Worm (Caenorhabditis elegans): ENCODE measurements around the gene grl-8.

grl-8 gene

DNA sequence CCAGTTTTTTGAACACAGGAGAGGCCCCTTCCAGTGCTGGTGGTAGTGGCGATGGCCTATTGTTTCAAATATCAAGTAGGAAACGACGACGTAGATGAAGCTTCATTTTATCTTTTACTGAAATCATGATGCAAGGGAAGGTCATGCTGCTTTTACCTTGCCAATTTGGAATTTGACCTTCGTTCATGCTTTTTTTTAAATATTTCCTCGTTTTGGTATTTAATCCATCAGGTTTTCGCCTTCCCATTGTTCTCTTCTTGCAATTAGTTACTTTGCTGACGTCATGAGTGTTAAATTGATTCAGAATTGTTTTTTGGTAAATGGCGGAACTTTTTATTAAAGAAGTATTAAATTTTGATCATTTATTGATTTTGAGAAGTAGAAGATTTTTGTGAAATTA, 3.2 kb upstream of the grl-8 start:
- no peak for TF ChIP-seq hmg-1.1 (GFP tag; IDR thresholded peaks at IDR 0.05)
- TF ChIP-seq Y75B8A.6 (GFP tag; IDR thresholded peaks at IDR 0.05), result no peak
- TF ChIP-seq unc-62 (GFP tag; optimal IDR thresholded peaks at IDR 0.05 in 1 of 2), result peak in 1 of 2 experiments; percentile 41
- no peak for TF ChIP-seq unc-62 (tag; optimal IDR thresholded peaks at IDR 0.05)
- TF ChIP-seq nhr-25 (tag; optimal IDR thresholded peaks at IDR 0.05; ENCODE audit: borderline replicate concordance, insufficient read depth), result peak; percentile 0

DNA sequence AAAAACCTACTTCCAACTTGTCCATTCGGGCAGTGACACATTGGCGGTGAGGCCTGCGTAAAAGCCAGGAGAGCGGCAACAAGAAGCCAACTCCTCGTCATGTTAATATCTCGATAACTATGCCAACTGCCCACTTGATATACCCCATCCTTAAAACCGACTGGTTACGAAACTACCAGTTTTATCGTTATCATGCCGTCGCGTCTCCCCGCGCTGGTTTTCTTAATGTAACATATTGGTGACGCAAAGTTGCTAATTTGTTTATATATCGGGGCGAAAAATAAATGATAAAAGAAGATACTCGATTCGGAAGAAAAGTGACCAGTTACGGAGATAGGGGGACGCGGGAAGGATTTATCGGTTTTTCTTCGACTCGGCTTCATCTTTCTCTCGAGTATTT, 1.3 kb downstream of the grl-8 start, which contains the start of gene grl-9:
TSS of gene grl-9 (minus strand) at position 101 of the 400 bp plus-strand sequence.
- TF ChIP-seq nhr-6 (tag; optimal IDR thresholded peaks at IDR 0.05) (no peak), daf-12 (tag; optimal IDR thresholded peaks at IDR 0.05) (no peak), aha-1 (tag) (peak; percentile 14), hlh-30 (tag; optimal IDR thresholded peaks at IDR 0.05; ENCODE audit: insufficient read depth) (no peak), unc-62 (GFP tag; optimal IDR thresholded peaks at IDR 0.05 in 1 of 2) (peak in 1 of 2 experiments; percentile 34), unc-62 (tag; optimal IDR thresholded peaks at IDR 0.05) (no peak)

DNA sequence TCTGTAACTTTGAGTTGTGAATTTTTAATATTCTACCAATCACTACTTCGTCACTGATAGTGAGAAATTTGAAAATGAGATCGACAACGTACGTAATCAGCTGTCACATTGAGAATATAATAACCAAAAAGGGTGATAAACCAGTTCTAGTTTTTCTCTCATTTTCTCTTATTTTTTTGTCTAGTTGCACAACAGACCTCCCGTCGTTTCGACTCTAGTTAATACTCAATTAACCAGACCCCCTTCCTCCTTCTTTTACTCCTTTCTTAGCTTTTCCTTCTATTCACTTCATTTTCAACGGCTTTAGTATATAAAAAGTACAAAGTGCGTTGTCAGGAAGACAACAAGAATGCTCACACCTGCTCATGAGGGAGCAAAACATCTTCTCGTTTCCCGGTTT, 5.7 kb downstream of the grl-8 start, which contains the start of gene ZC487.1:
TSS of gene ZC487.1 (plus strand) at position 301 of the 400 bp plus-strand sequence.
- TF ChIP-seq Y75B8A.6 (GFP tag; IDR thresholded peaks at IDR 0.05) (no peak), gei-8 (GFP tag; optimal IDR thresholded peaks at IDR 0.05) (no peak), R02D3.7 (tag; optimal IDR thresholded peaks at IDR 0.05) (no peak), saeg-2 (GFP tag; IDR thresholded peaks at IDR 0.05) (no peak), aha-1 (tag) (no peak), hmg-1.1 (GFP tag; IDR thresholded peaks at IDR 0.05) (no peak), egl-27 (tag; optimal IDR thresholded peaks at IDR 0.05) (no peak), daf-19 (GFP tag; conservative IDR thresholded peaks at IDR 0.05) (no peak), nhr-77 (tag; optimal IDR thresholded peaks at IDR 0.05) (no peak)

DNA sequence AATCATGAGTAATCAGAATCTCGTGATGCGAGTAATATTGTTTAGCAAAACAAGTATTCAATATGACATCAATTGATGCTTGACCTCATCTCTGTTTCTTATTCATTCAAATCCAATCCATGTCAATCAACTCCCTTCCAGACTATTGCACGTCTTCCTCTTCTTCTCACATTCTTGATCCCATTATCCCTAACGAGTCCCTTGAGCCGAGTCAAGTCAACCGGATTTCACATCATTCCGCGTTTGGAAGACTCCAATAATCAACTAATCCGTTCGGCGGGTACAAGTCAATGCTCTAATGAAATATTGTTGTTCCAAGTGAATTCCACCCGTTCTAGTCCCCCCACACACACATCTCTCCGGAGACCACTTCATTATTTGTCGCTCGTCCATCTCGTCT, 6.6 kb downstream of the grl-8 start:
- no peak for TF ChIP-seq D1046.2 (GFP tag; IDR thresholded peaks at IDR 0.05)
- no peak for TF ChIP-seq fos-1 (tag; optimal IDR thresholded peaks at IDR 0.05)
- TF ChIP-seq zip-2 (tag; optimal IDR thresholded peaks at IDR 0.05), result no peak
- no peak for TF ChIP-seq Y48G9A.11 (GFP tag; IDR thresholded peaks at IDR 0.05)
- no peak for TF ChIP-seq nhr-237 (tag; optimal IDR thresholded peaks at IDR 0.05)
- no peak for TF ChIP-seq unc-39 (tag; optimal IDR thresholded peaks at IDR 0.05)
- TF ChIP-seq lir-3 (tag; optimal IDR thresholded peaks at IDR 0.05), result no peak
- no peak for TF ChIP-seq ceh-62 (tag; optimal IDR thresholded peaks at IDR 0.05)
- no peak for TF ChIP-seq arid-1 (GFP tag; conservative IDR thresholded peaks at IDR 0.05)
- TF ChIP-seq F26F4.8 (GFP tag; conservative IDR thresholded peaks at IDR 0.05), result no peak
- TF ChIP-seq ceh-28 (tag; optimal IDR thresholded peaks at IDR 0.05), result no peak
- TF ChIP-seq nhr-11 (tag; optimal IDR thresholded peaks at IDR 0.05), result no peak
- no peak for TF ChIP-seq set-16 (GFP tag; IDR thresholded peaks at IDR 0.05)
- no peak for TF ChIP-seq daf-8 (GFP tag; IDR thresholded peaks at IDR 0.05)
- TF ChIP-seq vab-7 (GFP tag; IDR thresholded peaks at IDR 0.05), result no peak
- TF ChIP-seq attf-4 (tag; optimal IDR thresholded peaks at IDR 0.05), result no peak
- no peak for TF ChIP-seq daf-19 (GFP tag; conservative IDR thresholded peaks at IDR 0.05)
- no peak for TF ChIP-seq R02D3.7 (tag; optimal IDR thresholded peaks at IDR 0.05)

DNA sequence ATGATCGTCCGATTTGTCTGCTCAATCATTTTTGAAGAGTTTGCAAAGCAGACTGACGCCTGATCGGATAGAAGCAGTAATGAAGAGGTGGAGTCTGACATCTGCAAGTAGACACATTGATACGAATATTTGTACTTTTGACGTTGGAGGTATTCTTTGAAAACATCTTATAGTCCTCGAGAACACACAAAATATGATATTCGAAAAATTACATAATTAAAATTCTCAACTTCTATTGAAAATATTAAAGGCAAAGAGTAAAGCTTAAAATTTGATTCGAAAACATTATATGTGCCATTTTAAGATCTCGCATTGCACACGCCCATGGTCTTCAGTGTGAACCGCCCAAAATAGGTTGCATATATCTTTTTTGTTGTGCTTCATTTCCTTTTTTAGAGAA, 10.5 kb downstream of the grl-8 start, which contains the start of gene ZC487.2:
TSS of gene ZC487.2 (minus strand) at position 101 of the 400 bp plus-strand sequence.
- TF ChIP-seq aha-1 (tag) (peak; percentile 2), zfp-2 (tag; optimal IDR thresholded peaks at IDR 0.05) (no peak)

DNA sequence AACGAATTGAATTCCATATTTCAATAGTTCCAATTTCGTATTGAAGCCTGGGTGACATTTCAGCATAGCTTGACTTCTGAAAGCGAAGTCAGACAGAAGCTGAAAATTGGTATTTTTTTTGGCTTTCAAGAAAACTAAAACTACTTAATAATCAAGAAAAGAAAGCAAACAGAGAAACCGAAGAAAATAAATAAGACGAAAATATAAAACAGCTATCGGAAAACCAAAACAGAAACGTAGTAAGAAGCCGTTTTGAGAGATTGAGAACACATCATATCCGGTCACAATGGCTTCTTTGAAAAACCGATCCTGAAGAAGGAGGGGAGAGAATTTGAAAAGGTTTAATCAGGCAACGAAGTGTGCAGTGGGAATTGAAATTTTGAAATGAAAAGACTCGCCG, 14.7 kb downstream of the grl-8 start, which contains the start of gene srg-30:
TSS of gene srg-30 (minus strand) at position 101 of the 400 bp plus-strand sequence.
- TF ChIP-seq ZK337.2 (GFP tag; IDR thresholded peaks at IDR 0.05) (no peak), nhr-28 (tag; optimal IDR thresholded peaks at IDR 0.05) (no peak), unc-62 (GFP tag; optimal IDR thresholded peaks at IDR 0.05 in 1 of 2) (peak in 1 of 2 experiments; percentile 19), unc-62 (tag; optimal IDR thresholded peaks at IDR 0.05) (no peak), nhr-25 (tag; optimal IDR thresholded peaks at IDR 0.05; ENCODE audit: borderline replicate concordance, insufficient read depth) (no peak)
